Worm (Caenorhabditis elegans) whole organism, young adult: ENCODE measurements around the gene T28C6.11.

Source experiments
- C06A6.2 ChIP-seq: fragments of 200-800 bp; sonication (Bioruptor generic); conservative IDR thresholded peaks from 2 replicates; pipeline ENCODE4 v1.3.6; 2022; ENCODE audit warnings: missing genetic modification characterization, missing compliant biosample characterization
- F10E7.11 ChIP-seq: sonication (generic microtip); optimal IDR thresholded peaks from 2 replicates; lab custom pipeline; 2017; ENCODE audit warnings: mild to moderate bottlenecking, missing genetic modification characterization, moderate library complexity, missing compliant biosample characterization
- K11D2.4 ChIP-seq: fragments of 200-800 bp; sonication (Bioruptor generic); IDR thresholded peaks from 2 replicates; pipeline ENCODE4 v1.3.6; 2022; ENCODE audit warnings: missing genetic modification reagents, missing genetic modification characterization, missing compliant biosample characterization
- K12H6.12 ChIP-seq: fragments of 200-800 bp; sonication (Bioruptor generic); optimal IDR thresholded peaks from 2 replicates; lab custom pipeline; 2018; ENCODE audit warnings: mild to moderate bottlenecking, missing genetic modification characterization, missing compliant biosample characterization
- T07F8.4 ChIP-seq: sonication (generic microtip); optimal IDR thresholded peaks from 2 replicates; lab custom pipeline; 2016; ENCODE audit warnings: mild to moderate bottlenecking, missing genetic modification characterization, moderate library complexity, missing compliant biosample characterization
- Y56A3A.18 ChIP-seq: fragments of 200-800 bp; sonication (Bioruptor generic); IDR thresholded peaks from 2 replicates; pipeline ENCODE4 v1.3.6; 2022; ENCODE audit warnings: missing genetic modification reagents, missing genetic modification characterization, missing compliant biosample characterization
- akir-1 ChIP-seq: fragments of 200-800 bp; sonication (Bioruptor generic); optimal IDR thresholded peaks from 2 replicates; lab custom pipeline; 2018; ENCODE audit warnings: mild to moderate bottlenecking, missing genetic modification characterization, moderate library complexity, missing compliant biosample characterization
- ama-1 ChIP-seq, 3 experiments: fragments of 150-350 bp in 1 of 3; sonication (generic microtip) in 2 of 3; optimal IDR thresholded peaks; 2 replicates each; lab custom pipeline; 2014 to 2018; ENCODE audit warnings: missing biosample characterization in 2 of 3, missing genetic modification characterization in 2 of 3, missing genetic modification reagents in 2 of 3
- aptf-2 ChIP-seq: fragments of 200-800 bp; sonication (Bioruptor generic); conservative IDR thresholded peaks from 2 replicates; pipeline ENCODE4 v1.3.6; 2022; ENCODE audit warnings: missing genetic modification reagents, missing genetic modification characterization, missing compliant biosample characterization
- athp-1 ChIP-seq: sonication (generic microtip); optimal IDR thresholded peaks from 2 replicates; lab custom pipeline; 2017; ENCODE audit warnings: mild to moderate bottlenecking, missing genetic modification characterization, missing compliant biosample characterization
- bed-1 ChIP-seq: fragments of 200-800 bp; sonication (Bioruptor generic); IDR thresholded peaks from 2 replicates; pipeline ENCODE4 v1.3.6; 2022; ENCODE audit warnings: missing genetic modification reagents, missing genetic modification characterization, missing compliant biosample characterization
- ccch-3 ChIP-seq: fragments of 200-800 bp; sonication (Bioruptor generic); optimal IDR thresholded peaks from 2 replicates; lab custom pipeline; 2018; ENCODE audit warnings: mild to moderate bottlenecking, missing genetic modification characterization, missing compliant biosample characterization
- cebp-1 ChIP-seq, 2 experiments: fragments of 200-800 bp in 1 of 2; sonication (Bioruptor generic) in 1 of 2; sonication (generic microtip) in 1 of 2; IDR thresholded peaks in 1 of 2; optimal IDR thresholded peaks in 1 of 2; 2 replicates each; pipeline versions ENCODE4 v1.3.6 to Lab custom; 2017 to 2022; ENCODE audit warnings: missing compliant biosample characterization in 2 of 2, missing genetic modification characterization in 2 of 2, mild to moderate bottlenecking in 1 of 2, missing genetic modification reagents in 1 of 2, moderate library complexity in 1 of 2
- cebp-2 ChIP-seq: fragments of 200-800 bp; sonication (Bioruptor generic); IDR thresholded peaks from 2 replicates; pipeline ENCODE4 v1.3.6; 2022; ENCODE audit warnings: missing genetic modification characterization, missing compliant biosample characterization
- ceh-100 ChIP-seq: fragments of 200-800 bp; sonication (Bioruptor generic); IDR thresholded peaks from 2 replicates; pipeline ENCODE4 v1.3.6; 2022; ENCODE audit warnings: missing genetic modification reagents, missing genetic modification characterization, missing compliant biosample characterization
- ceh-27 ChIP-seq: fragments of 200-800 bp; sonication (Bioruptor generic); optimal IDR thresholded peaks from 2 replicates; lab custom pipeline; 2018; ENCODE audit warnings: mild to moderate bottlenecking, missing genetic modification characterization, moderate library complexity, missing compliant biosample characterization
- ceh-40 ChIP-seq: fragments of 200-800 bp; sonication (Bioruptor generic); IDR thresholded peaks from 2 replicates; pipeline ENCODE4 v1.3.6; 2022; ENCODE audit warnings: missing genetic modification characterization, missing compliant biosample characterization
- ceh-91 ChIP-seq: fragments of 200-800 bp; sonication (Bioruptor generic); IDR thresholded peaks from 2 replicates; pipeline ENCODE4 v1.3.6; 2022; ENCODE audit warnings: missing genetic modification reagents, missing genetic modification characterization, missing compliant biosample characterization
- egl-44 ChIP-seq: fragments of 200-800 bp; sonication (Bioruptor generic); IDR thresholded peaks from 2 replicates; pipeline ENCODE4 v1.3.6; 2022; ENCODE audit warnings: missing genetic modification reagents, missing genetic modification characterization, missing compliant biosample characterization
- egrh-3 ChIP-seq: fragments of 200-800 bp; sonication (Bioruptor generic); IDR thresholded peaks from 2 replicates; pipeline ENCODE4 v1.3.6; 2022; ENCODE audit warnings: missing genetic modification reagents, missing genetic modification characterization, missing compliant biosample characterization
- ets-4 ChIP-seq: fragments of 200-800 bp; sonication (Bioruptor generic); optimal IDR thresholded peaks from 2 replicates; lab custom pipeline; 2018; ENCODE audit warnings: mild to moderate bottlenecking, missing genetic modification characterization, missing compliant biosample characterization
- hlh-12 ChIP-seq: sonication (generic microtip); optimal IDR thresholded peaks from 2 replicates; lab custom pipeline; 2016; ENCODE audit warnings: missing genetic modification characterization, missing compliant biosample characterization
- hmg-1.2 ChIP-seq: fragments of 200-800 bp; sonication (Bioruptor generic); IDR thresholded peaks from 2 replicates; pipeline ENCODE4 v1.3.6; 2022; ENCODE audit warnings: missing genetic modification reagents, missing genetic modification characterization, missing compliant biosample characterization
- hmg-20 ChIP-seq: fragments of 200-800 bp; sonication (Bioruptor generic); IDR thresholded peaks from 2 replicates; pipeline ENCODE4 v1.3.6; 2022; ENCODE audit warnings: missing genetic modification reagents, missing genetic modification characterization, missing compliant biosample characterization
- lag-1 ChIP-seq: fragments of 200-800 bp; sonication (Bioruptor generic); IDR thresholded peaks from 2 replicates; pipeline ENCODE4 v1.3.6; 2022; ENCODE audit warnings: missing genetic modification reagents, missing genetic modification characterization, missing compliant biosample characterization
- let-526 ChIP-seq: fragments of 200-800 bp; sonication (Bioruptor generic); IDR thresholded peaks from 2 replicates; pipeline ENCODE4 v1.3.6; 2022; ENCODE audit warnings: missing genetic modification reagents, missing genetic modification characterization, missing compliant biosample characterization
- let-607 ChIP-seq, 2 experiments: fragments of 200-800 bp in 1 of 2; sonication (Bioruptor generic) in 1 of 2; sonication (generic microtip) in 1 of 2; optimal IDR thresholded peaks; 2 replicates each; lab custom pipeline; 2016 to 2018; ENCODE audit warnings: mild to moderate bottlenecking in 2 of 2, missing compliant biosample characterization in 2 of 2, missing genetic modification characterization in 2 of 2, moderate library complexity in 2 of 2, missing genotype in 1 of 2
- lin-35 ChIP-seq, 3 experiments: fragments of 150-350 bp in 2 of 3; sonication (generic microtip) in 1 of 3; optimal IDR thresholded peaks; 2 replicates each; lab custom pipeline; 2014 to 2018; ENCODE audit warnings: missing biosample characterization in 3 of 3, missing genetic modification characterization in 3 of 3, missing genetic modification reagents in 3 of 3
- lsl-1 ChIP-seq: fragments of 200-800 bp; sonication (Bioruptor generic); optimal IDR thresholded peaks from 2 replicates; lab custom pipeline; 2018; ENCODE audit warnings: mild to moderate bottlenecking, missing genetic modification characterization, moderate library complexity, missing compliant biosample characterization
- mel-28 ChIP-seq: sonication (generic microtip); optimal IDR thresholded peaks from 2 replicates; lab custom pipeline; 2016; ENCODE audit warnings: borderline replicate concordance, mild to moderate bottlenecking, missing genetic modification characterization, missing compliant biosample characterization
- nhr-179 ChIP-seq: sonication (generic microtip); optimal IDR thresholded peaks from 2 replicates; lab custom pipeline; 2016; ENCODE audit warnings: mild to moderate bottlenecking, missing genetic modification characterization, missing compliant biosample characterization
- nhr-80 ChIP-seq: sonication (generic microtip); optimal IDR thresholded peaks from 2 replicates; lab custom pipeline; 2016; ENCODE audit warnings: missing genetic modification characterization, missing compliant biosample characterization
- nhr-90 ChIP-seq: sonication (generic microtip); optimal IDR thresholded peaks from 2 replicates; lab custom pipeline; 2016; ENCODE audit warnings: missing genotype, mild to moderate bottlenecking, missing genetic modification characterization, missing compliant biosample characterization
- repo-1 ChIP-seq: sonication (generic microtip); optimal IDR thresholded peaks from 2 replicates; lab custom pipeline; 2017; ENCODE audit warnings: mild to moderate bottlenecking, missing genetic modification characterization, missing compliant biosample characterization
- tbp1 ChIP-seq: fragments of 200-800 bp; sonication (Bioruptor generic); optimal IDR thresholded peaks from 2 replicates; lab custom pipeline; 2018; ENCODE audit warnings: mild to moderate bottlenecking, missing genetic modification characterization, missing compliant biosample characterization
- tlf-1 ChIP-seq: fragments of 200-800 bp; sonication (Bioruptor generic); optimal IDR thresholded peaks from 2 replicates; lab custom pipeline; 2018; ENCODE audit warnings: mild to moderate bottlenecking, missing genetic modification characterization, missing compliant biosample characterization
- zfh-2 ChIP-seq: fragments of 200-800 bp; sonication (Bioruptor generic); conservative IDR thresholded peaks from 2 replicates; pipeline ENCODE4 v1.3.6; 2022; ENCODE audit warnings: missing genetic modification reagents, missing genetic modification characterization, missing compliant biosample characterization
- ztf-18 ChIP-seq: sonication (generic microtip); optimal IDR thresholded peaks from 2 replicates; lab custom pipeline; 2016; ENCODE audit warnings: missing genotype, mild to moderate bottlenecking, missing genetic modification characterization, missing compliant biosample characterization
- ztf-25 ChIP-seq: fragments of 200-800 bp; sonication (Bioruptor generic); IDR thresholded peaks from 2 replicates; pipeline ENCODE4 v1.3.6; 2022; ENCODE audit warnings: missing genetic modification reagents, missing genetic modification characterization, missing compliant biosample characterization
- ztf-26 ChIP-seq: sonication (generic microtip); optimal IDR thresholded peaks from 2 replicates; lab custom pipeline; 2017; ENCODE audit warnings: missing genetic modification characterization, missing compliant biosample characterization
- ztf-28 ChIP-seq: fragments of 200-800 bp; sonication (Bioruptor generic); IDR thresholded peaks from 2 replicates; pipeline ENCODE4 v1.3.6; 2022; ENCODE audit warnings: missing genetic modification reagents, missing genetic modification characterization, missing compliant biosample characterization
- ztf-6 ChIP-seq: fragments of 200-800 bp; sonication (Bioruptor generic); IDR thresholded peaks from 2 replicates; pipeline ENCODE4 v1.3.6; 2022; ENCODE audit warnings: missing genetic modification reagents, missing genetic modification characterization, missing compliant biosample characterization

The T28C6.11 gene

ce11 chrIV:8807327-8807726 lies 32.7 kb downstream of the T28C6.11 start:
- TF ChIP-seq nhr-80 (tag; lab: Kevin White, UChicago): peak; percentile 35
- TF ChIP-seq ceh-91: no peak

ce11 chrIV:8798255-8798654 lies 41.8 kb downstream of the T28C6.11 start, which contains the start of gene clec-182:
Gene clec-182 (minus strand): TSS chrIV:8798355.
- TF ChIP-seq ceh-27 (no peak), athp-1 (tag; lab: Kevin White, UChicago) (no peak), F10E7.11 (tag; lab: Kevin White, UChicago) (no peak), C06A6.2 (GFP tag; lab: Robert Waterston, UW) (no peak), ceh-100 (GFP tag; lab: Robert Waterston, UW) (no peak), lag-1 (no peak), lsl-1 (no peak), hmg-1.2 (GFP tag; lab: Robert Waterston, UW) (no peak), ztf-18 (tag; lab: Kevin White, UChicago) (no peak), K12H6.12 (no peak), lin-35 (GFP tag; optimal IDR thresholded peaks at IDR 0.05; lab: Kevin White, UChicago) (no peak), ztf-6 (GFP tag; lab: Robert Waterston, UW) (no peak)

- TF ChIP-seq K12H6.12: peak; percentile 16
- TF ChIP-seq zfh-2 (GFP tag; lab: Robert Waterston, UW): no peak
- TF ChIP-seq ztf-25: no peak
- TF ChIP-seq mel-28 (tag; lab: Kevin White, UChicago): no peak
- TF ChIP-seq cebp-1 (GFP tag; IDR thresholded peaks at IDR 0.05; lab: Robert Waterston, UW): no peak
- TF ChIP-seq cebp-1 (tag; optimal IDR thresholded peaks at IDR 0.05; lab: Kevin White, UChicago): no peak
- TF ChIP-seq T07F8.4 (tag; lab: Kevin White, UChicago): no peak
- TF ChIP-seq, all 124 proteins: peak for 1
Observed at ce11 chrIV:8796246-8796645, 43.8 kb downstream of the T28C6.11 start.

ce11 chrIV:8794895-8795665 lies 45.0 kb downstream of the T28C6.11 start:
- TF ChIP-seq cebp-2 (GFP tag; lab: Robert Waterston, UW): no peak
- no peak for TF ChIP-seq nhr-179 (tag; lab: Kevin White, UChicago)
- TF ChIP-seq nhr-90: peak; percentile 69
- TF ChIP-seq akir-1 (GFP tag; lab: Kevin White, UChicago): no peak
- TF ChIP-seq ceh-40 (GFP tag; lab: Robert Waterston, UW): no peak
- no peak for TF ChIP-seq hlh-12 (tag; lab: Kevin White, UChicago)
- peak; percentile 77 for TF ChIP-seq hmg-1.2 (GFP tag; lab: Robert Waterston, UW)
- no peak for TF ChIP-seq bed-1 (GFP tag; lab: Robert Waterston, UW)
- TF ChIP-seq K11D2.4 (GFP tag; lab: Robert Waterston, UW): no peak; the same call in 1 of the 2 replicates
- TF ChIP-seq tbp1: peak; percentile 57
- TF ChIP-seq aptf-2: no peak
- TF ChIP-seq repo-1 (tag; lab: Kevin White, UChicago): peak; percentile 83
- peak; percentile 70 to 80 for TF ChIP-seq let-607 (tag; optimal IDR thresholded peaks at IDR 0.05; lab: Kevin White, UChicago)
- TF ChIP-seq let-526 (GFP tag; lab: Robert Waterston, UW): 0 out of 2 replicates have a peak, but pooled peaks have one; percentile 57
- TF ChIP-seq Y56A3A.18 (GFP tag; lab: Robert Waterston, UW): peak; percentile 73; the same call in 1 of the 2 replicates
- TF ChIP-seq egl-44 (GFP tag; lab: Robert Waterston, UW): 0 out of 2 replicates have a peak, but pooled peaks have one; percentile 60
- TF ChIP-seq ztf-28: no peak
- no peak for TF ChIP-seq ccch-3 (GFP tag; lab: Kevin White, UChicago)
- TF ChIP-seq tlf-1: peak; percentile 52
- peak; percentile 92 for TF ChIP-seq ets-4
- TF ChIP-seq ztf-26 (tag; lab: Kevin White, UChicago): peak; percentile 93
- TF ChIP-seq hmg-20 (GFP tag; lab: Robert Waterston, UW): peak; percentile 22; the same call in 1 of the 2 replicates
- no peak for TF ChIP-seq ama-1 (optimal IDR thresholded peaks at IDR 0.05; lab: Kevin White, UChicago)
- TF ChIP-seq ama-1 (GFP tag; optimal IDR thresholded peaks at IDR 0.05; lab: Kevin White, UChicago): no peak
- peak; percentile 99 for TF ChIP-seq egrh-3
